Worm (Caenorhabditis elegans) whole organism, L2 larva: Measurements from ENCODE around the gene srv-34.
A peak's percentile ranks its signal among the peaks of the same experiment; 100 is the strongest.

ENCODE experiments used
- F13H6.1 ChIP-seq: sonication (generic microtip); optimal IDR thresholded peaks from 2 replicates; lab custom pipeline; 2016; ENCODE audit warnings: missing genetic modification characterization, missing compliant biosample characterization
- R02D3.7 ChIP-seq: fragments of 150-350 bp; optimal IDR thresholded peaks from 2 replicates; lab custom pipeline; 2014; ENCODE audit warnings: missing biosample characterization, missing genetic modification characterization
- ZK546.5 ChIP-seq: sonication (generic microtip); optimal IDR thresholded peaks from 2 replicates; lab custom pipeline; 2017; ENCODE audit warnings: missing biosample characterization, missing genetic modification characterization
- alr-1 ChIP-seq: fragments of 150-350 bp; optimal IDR thresholded peaks from 2 replicates; lab custom pipeline; 2014; ENCODE audit warnings: missing biosample characterization, missing genetic modification characterization
- aly-2 ChIP-seq: fragments of 150-350 bp; optimal IDR thresholded peaks from 2 replicates; lab custom pipeline; 2014; ENCODE audit warnings: missing biosample characterization, missing genetic modification characterization
- ama-1 ChIP-seq: fragments of 150-350 bp; optimal IDR thresholded peaks from 2 replicates; lab custom pipeline; 2018; ENCODE audit warnings: inconsistent platforms
- ceh-82 ChIP-seq: fragments of 150-350 bp; optimal IDR thresholded peaks from 2 replicates; lab custom pipeline; 2014; ENCODE audit warnings: missing biosample characterization, missing genetic modification characterization
- crh-2 ChIP-seq: sonication (generic microtip); optimal IDR thresholded peaks from 2 replicates; lab custom pipeline; 2017; ENCODE audit warnings: missing biosample characterization, missing genetic modification characterization
- dmd-4 ChIP-seq: sonication (generic microtip); optimal IDR thresholded peaks from 2 replicates; lab custom pipeline; 2017; ENCODE audit warnings: missing biosample characterization, missing genetic modification characterization
- egl-27 ChIP-seq: sonication (generic microtip); optimal IDR thresholded peaks from 3 replicates; lab custom pipeline; 2017; ENCODE audit warnings: missing biosample characterization, missing genetic modification reagents, missing genetic modification characterization
- elt-1 ChIP-seq: fragments of 150-350 bp; optimal IDR thresholded peaks from 2 replicates; lab custom pipeline; 2014; ENCODE audit warnings: missing biosample characterization, missing genetic modification characterization
- fos-1 ChIP-seq: fragments of 150-350 bp; optimal IDR thresholded peaks from 2 replicates; lab custom pipeline; 2014; ENCODE audit warnings: missing biosample characterization, missing genetic modification characterization
- gmeb-1 ChIP-seq: fragments of 150-350 bp; optimal IDR thresholded peaks from 2 replicates; lab custom pipeline; 2014; ENCODE audit warnings: missing biosample characterization, missing genetic modification characterization
- lin-13 ChIP-seq: fragments of 150-350 bp; optimal IDR thresholded peaks from 2 replicates; lab custom pipeline; 2014; ENCODE audit warnings: missing biosample characterization, missing genetic modification reagents, missing genetic modification characterization
- lsy-2 ChIP-seq, 2 experiments: fragments of 150-350 bp in 1 of 2; sonication (generic microtip) in 1 of 2; optimal IDR thresholded peaks; 2 replicates each; lab custom pipeline; 2014 to 2017; ENCODE audit warnings: missing biosample characterization in 2 of 2, missing genetic modification characterization in 2 of 2
- mab-5 ChIP-seq: fragments of 150-350 bp; optimal IDR thresholded peaks from 2 replicates; lab custom pipeline; 2014; ENCODE audit warnings: missing biosample characterization, missing genetic modification characterization
- mbf-1 ChIP-seq: sonication (generic microtip); optimal IDR thresholded peaks from 2 replicates; lab custom pipeline; 2017; ENCODE audit warnings: missing biosample characterization, missing genetic modification characterization
- mdl-1 ChIP-seq, 2 experiments: fragments of 150-350 bp in 1 of 2; sonication (generic microtip) in 1 of 2; optimal IDR thresholded peaks; 2 replicates each; lab custom pipeline; 2017; ENCODE audit warnings: missing biosample characterization in 2 of 2, missing genetic modification characterization in 2 of 2
- nhr-10 ChIP-seq: sonication (generic microtip); optimal IDR thresholded peaks from 2 replicates; lab custom pipeline; 2017; ENCODE audit warnings: missing biosample characterization, missing genetic modification characterization
- nhr-11 ChIP-seq: fragments of 150-350 bp; optimal IDR thresholded peaks from 2 replicates; lab custom pipeline; 2014; ENCODE audit warnings: missing biosample characterization, missing genetic modification characterization
- nhr-129 ChIP-seq: fragments of 150-350 bp; optimal IDR thresholded peaks from 2 replicates; lab custom pipeline; 2014; ENCODE audit warnings: missing biosample characterization, missing genetic modification characterization
- nhr-21 ChIP-seq: fragments of 150-350 bp; optimal IDR thresholded peaks from 2 replicates; lab custom pipeline; 2014; ENCODE audit warnings: missing biosample characterization, missing genetic modification characterization
- nhr-23 ChIP-seq: fragments of 150-350 bp; optimal IDR thresholded peaks from 2 replicates; lab custom pipeline; 2014; ENCODE audit warnings: missing biosample characterization, missing genetic modification reagents, missing genetic modification characterization
- nhr-237 ChIP-seq: fragments of 150-350 bp; optimal IDR thresholded peaks from 2 replicates; lab custom pipeline; 2014; ENCODE audit warnings: missing biosample characterization, missing genetic modification characterization
- nhr-6 ChIP-seq: fragments of 150-350 bp; optimal IDR thresholded peaks from 2 replicates; lab custom pipeline; 2014; ENCODE audit warnings: missing biosample characterization, missing genetic modification characterization
- nhr-77 ChIP-seq: fragments of 150-350 bp; optimal IDR thresholded peaks from 2 replicates; lab custom pipeline; 2014; ENCODE audit warnings: missing biosample characterization, missing genetic modification characterization
- sem-4 ChIP-seq: fragments of 150-350 bp; optimal IDR thresholded peaks from 2 replicates; lab custom pipeline; 2014; ENCODE audit warnings: missing biosample characterization, missing genetic modification reagents, missing genetic modification characterization
- sma-9 ChIP-seq, 2 experiments: fragments of 150-350 bp in 1 of 2; sonication (generic microtip) in 1 of 2; optimal IDR thresholded peaks; 2 replicates each; lab custom pipeline; 2014 to 2016; ENCODE audit warnings: missing genetic modification characterization in 2 of 2, mild to moderate bottlenecking in 1 of 2, missing biosample characterization in 1 of 2, missing compliant biosample characterization in 1 of 2, missing genetic modification reagents in 1 of 2, moderate library complexity in 1 of 2
- snpc-4 ChIP-seq: fragments of 150-350 bp; optimal IDR thresholded peaks from 2 replicates; lab custom pipeline; 2014; ENCODE audit warnings: missing biosample characterization, missing genetic modification characterization
- unc-39 ChIP-seq: fragments of 150-350 bp; optimal IDR thresholded peaks from 2 replicates; lab custom pipeline; 2014; ENCODE audit warnings: missing biosample characterization, missing genetic modification characterization
- unc-55 ChIP-seq: fragments of 150-350 bp; sonication (generic microtip); optimal IDR thresholded peaks from 3 replicates; lab custom pipeline; 2014; ENCODE audit warnings: missing biosample characterization, missing genetic modification reagents, missing genetic modification characterization
- zag-1 ChIP-seq: fragments of 150-350 bp; optimal IDR thresholded peaks from 2 replicates; lab custom pipeline; 2014; ENCODE audit warnings: missing biosample characterization, missing genetic modification characterization
- ztf-11 ChIP-seq: sonication (generic microtip); optimal IDR thresholded peaks from 2 replicates; lab custom pipeline; 2017; ENCODE audit warnings: missing biosample characterization, missing genetic modification characterization
- ztf-4 ChIP-seq: fragments of 150-350 bp; optimal IDR thresholded peaks from 2 replicates; lab custom pipeline; 2014; ENCODE audit warnings: missing biosample characterization, missing genetic modification characterization

The srv-34 gene

DNA sequence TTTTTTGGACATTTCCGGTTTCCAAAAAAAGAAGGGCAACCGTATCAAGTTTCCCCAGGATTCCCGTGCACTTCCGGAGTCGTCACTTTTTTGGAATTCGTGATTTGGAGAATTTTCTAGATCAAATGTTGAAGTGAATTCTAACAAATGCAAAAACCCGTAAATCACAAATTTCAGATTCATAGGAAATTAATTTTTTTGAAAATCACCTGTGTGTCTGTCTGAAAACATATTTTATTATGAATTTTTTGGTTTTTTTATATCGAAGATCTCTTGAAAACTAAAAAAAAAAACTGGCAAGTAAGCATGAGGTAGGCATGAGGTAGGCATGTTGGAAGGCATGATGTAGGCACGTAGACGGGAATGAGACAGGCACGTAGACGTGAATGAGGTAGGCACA, 24.5 kb downstream of the srv-34 start:
- TF ChIP-seq sem-4 (tag; lab: Kevin White, UChicago) (no peak), mbf-1 (tag; lab: Kevin White, UChicago) (no peak), snpc-4 (no peak), zag-1 (tag; lab: Kevin White, UChicago) (no peak), nhr-237 (tag; lab: Kevin White, UChicago) (no peak), nhr-11 (tag; lab: Kevin White, UChicago) (no peak), lsy-2 (tag; optimal IDR thresholded peaks at IDR 0.05; lab: Kevin White, UChicago) (no peak), ztf-11 (tag; lab: Kevin White, UChicago) (no peak), ztf-4 (tag; lab: Kevin White, UChicago) (no peak), mdl-1 (tag; optimal IDR thresholded peaks at IDR 0.05; lab: Kevin White, UChicago) (no peak), unc-39 (tag; lab: Kevin White, UChicago) (no peak), ama-1 (no peak)

DNA sequence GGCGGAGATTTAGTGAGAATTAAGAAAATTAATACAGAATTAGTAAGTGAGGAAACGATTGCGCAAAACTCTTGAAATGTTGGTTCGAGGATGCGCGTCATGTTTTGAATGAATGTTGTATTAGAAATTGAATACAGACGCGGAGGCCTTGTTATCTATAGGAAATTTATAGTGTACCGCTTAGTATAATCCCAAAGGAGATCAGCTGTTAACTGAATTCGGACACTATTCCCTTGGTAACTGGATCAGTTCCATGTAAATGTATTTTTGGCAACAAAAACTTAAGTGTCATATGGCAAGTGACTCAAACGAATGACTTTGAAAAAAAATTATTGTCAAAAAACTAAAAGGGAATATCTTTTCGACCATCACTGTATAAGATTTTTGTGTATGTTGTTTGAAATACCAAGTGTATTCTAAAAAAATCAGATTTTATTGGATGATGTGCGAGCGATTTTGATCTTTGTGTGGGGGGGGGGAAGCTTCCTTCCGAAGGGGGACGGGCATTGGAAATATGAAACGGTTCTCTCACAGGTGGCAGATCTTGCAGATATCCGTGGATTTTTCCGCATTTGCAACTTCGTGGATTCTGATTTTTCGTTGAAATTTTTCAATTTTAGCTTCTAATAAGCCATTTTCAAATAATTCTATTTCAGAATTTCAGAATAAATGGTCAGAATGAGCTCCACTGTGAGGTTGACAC, 28.0 kb downstream of the srv-34 start, which contains the start of the genes W08G11.5 and W08G11.1:
Gene W08G11.5 (minus strand): TSS at position 101 of the 703 bp plus-strand sequence.
Gene W08G11.1 (plus strand): TSS at position 653 of the 703 bp plus-strand sequence.
- TF ChIP-seq nhr-23 (tag; lab: Kevin White, UChicago) (no peak), ama-1 (no peak), unc-39 (tag; lab: Kevin White, UChicago) (no peak), dmd-4 (tag; lab: Kevin White, UChicago) (no peak), nhr-6 (tag; lab: Kevin White, UChicago) (no peak), nhr-77 (tag; lab: Kevin White, UChicago) (no peak), mdl-1 (tag; optimal IDR thresholded peaks at IDR 0.05; lab: Kevin White, UChicago) (no peak), nhr-10 (no peak), aly-2 (no peak), alr-1 (tag; lab: Kevin White, UChicago) (no peak), ztf-4 (tag; lab: Kevin White, UChicago) (no peak)

DNA sequence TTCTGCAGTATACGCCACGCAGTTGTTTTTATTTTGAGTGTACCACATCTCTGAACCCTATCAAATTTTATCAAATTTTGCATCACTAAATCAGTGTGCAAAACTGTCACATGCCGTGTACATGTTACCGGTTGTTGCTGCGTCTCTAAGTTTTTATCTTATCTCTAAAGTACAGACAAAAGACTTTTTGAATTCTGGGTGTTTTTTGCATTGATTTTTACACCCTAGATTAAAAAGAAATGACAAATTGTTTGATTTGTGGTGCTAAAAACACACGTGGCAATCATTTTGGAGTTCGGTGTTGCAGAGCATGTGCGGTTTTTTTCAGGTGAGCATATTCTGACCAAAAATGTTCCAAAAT, 32.3 kb downstream of the srv-34 start, which contains the start of gene nhr-193:
Gene nhr-193 (plus strand): TSS at position 51 of the 361 bp plus-strand sequence.
- TF ChIP-seq ZK546.5 (tag; lab: Kevin White, UChicago) = no peak
- TF ChIP-seq fos-1 = peak; percentile 8
- TF ChIP-seq crh-2 = peak; percentile 15
- TF ChIP-seq sma-9 (GFP tag; optimal IDR thresholded peaks at IDR 0.05; lab: Kevin White, UChicago) = peak; percentile 48
- no peak for TF ChIP-seq sma-9 (tag; optimal IDR thresholded peaks at IDR 0.05; lab: Kevin White, UChicago)
- TF ChIP-seq, all 48 proteins: peak for 3

DNA sequence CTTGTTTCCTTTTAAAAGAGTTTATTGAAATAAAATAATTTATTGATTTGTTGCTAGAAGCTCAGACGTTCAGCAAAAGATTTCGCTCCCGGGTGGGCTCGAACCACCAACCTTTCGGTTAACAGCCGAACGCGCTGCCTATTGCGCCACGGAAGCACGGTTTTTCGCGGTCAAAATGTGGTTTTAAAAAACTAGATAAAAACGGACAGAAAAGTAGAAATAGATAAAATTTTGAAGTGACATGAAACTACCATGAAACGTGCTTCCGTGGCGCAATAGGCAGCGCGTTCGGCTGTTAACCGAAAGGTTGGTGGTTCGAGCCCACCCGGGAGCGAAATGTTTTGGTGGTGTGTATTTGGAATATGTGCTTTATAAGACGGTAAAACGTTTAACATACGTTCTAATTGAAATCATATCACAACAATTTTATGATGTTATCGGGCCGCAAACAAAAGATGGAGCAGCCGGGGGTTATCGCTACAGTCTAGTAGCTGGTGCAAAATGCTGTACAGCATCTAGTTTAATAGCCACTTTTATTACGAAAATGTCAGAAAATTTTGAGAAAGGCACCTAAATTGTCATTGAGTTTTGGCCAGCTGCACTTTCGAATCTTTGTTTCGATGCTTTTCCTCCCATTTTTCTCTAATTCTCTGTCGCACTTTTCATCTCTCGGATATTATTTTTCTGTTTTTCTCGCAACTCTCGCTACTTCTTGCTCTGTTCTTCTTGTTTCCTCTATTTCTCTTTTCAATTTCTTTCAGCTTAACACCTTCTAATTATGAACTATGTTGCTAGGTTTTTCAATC, 36.1 kb downstream of the srv-34 start, which contains the start of gene slc-9B.2:
Gene slc-9B.2 (plus strand): TSS at position 756 of the 806 bp plus-strand sequence.
- peak; percentile 63 for TF ChIP-seq unc-55 (GFP tag; lab: Kevin White, UChicago)
- TF ChIP-seq, all 48 proteins: peak for 1; not testable (repeated sequence) for 47

DNA sequence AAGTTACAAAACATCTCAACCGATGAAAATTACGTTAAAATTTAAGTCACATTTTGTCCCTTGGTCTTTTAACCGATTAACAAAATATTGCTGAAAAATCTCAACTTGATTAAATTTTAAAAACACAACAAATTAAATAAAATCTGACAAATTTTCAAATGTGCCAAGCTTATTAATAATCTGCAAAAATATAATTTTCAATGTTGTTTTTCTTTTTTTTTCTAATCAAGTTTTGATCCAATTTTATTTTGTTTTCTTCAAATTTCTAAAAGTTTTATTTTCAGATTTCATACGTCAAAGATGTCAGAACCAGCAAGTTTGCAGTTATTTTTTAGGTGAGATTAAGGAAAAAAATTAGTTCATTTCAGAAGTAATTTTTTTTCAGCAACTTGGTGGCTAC, 38.2 kb downstream of the srv-34 start, which contains the start of gene srw-87:
Gene srw-87 (plus strand): TSS at position 301 of the 400 bp plus-strand sequence.
- TF ChIP-seq ztf-4 (tag; lab: Kevin White, UChicago) (no peak), sem-4 (tag; lab: Kevin White, UChicago) (no peak), egl-27 (no peak), ceh-82 (tag; lab: Kevin White, UChicago) (no peak), nhr-6 (tag; lab: Kevin White, UChicago) (no peak), F13H6.1 (no peak), nhr-129 (tag; lab: Kevin White, UChicago) (no peak), lin-13 (no peak), nhr-23 (tag; lab: Kevin White, UChicago) (no peak), mab-5 (tag; lab: Kevin White, UChicago) (no peak), ztf-11 (tag; lab: Kevin White, UChicago) (no peak), nhr-77 (tag; lab: Kevin White, UChicago) (no peak), R02D3.7 (tag; lab: Kevin White, UChicago) (no peak), dmd-4 (tag; lab: Kevin White, UChicago) (no peak), unc-39 (tag; lab: Kevin White, UChicago) (no peak), fos-1 (no peak), gmeb-1 (tag; lab: Kevin White, UChicago) (no peak), zag-1 (tag; lab: Kevin White, UChicago) (no peak), nhr-21 (no peak), elt-1 (no peak)
